Worm (Caenorhabditis elegans) whole organism, dauer: ENCODE data around the gene F15H10.12.

Experiments
- unc-62 ChIP-seq: sonication (generic microtip); optimal IDR thresholded peaks from 2 replicates; lab custom pipeline; 2017; ENCODE audit warnings: missing biosample characterization, missing genetic modification reagents, missing genetic modification characterization

F15H10.12 gene

ce11 chrV:10410030-10410713, at the start of gene F15H10.12:
Gene F15H10.12 (minus strand): TSS chrV:10410080.
- TF ChIP-seq unc-62 (GFP tag; lab: Kevin White, UChicago) = no peak

DNA sequence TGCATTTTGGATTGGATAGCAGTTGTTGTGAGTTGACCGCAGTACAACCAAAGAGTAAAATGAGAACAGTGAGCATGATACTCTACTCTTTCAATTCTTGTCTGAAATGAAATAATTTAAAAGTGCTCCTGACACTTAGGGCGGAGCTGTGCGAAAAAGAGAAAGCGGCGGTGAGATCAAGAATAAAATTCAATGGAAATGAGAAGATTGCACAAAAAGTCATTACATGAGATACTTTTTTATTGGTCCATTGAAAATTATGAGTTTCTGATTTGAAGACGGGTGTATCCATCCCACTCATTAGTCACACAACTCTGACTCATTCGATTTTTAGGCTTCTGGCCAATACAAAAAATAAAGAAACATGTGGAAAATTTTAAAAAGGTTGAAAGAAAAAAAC, 47.4 kb upstream of the F15H10.12 start, which contains the start of gene F22E12.1:
Gene F22E12.1, minus strand, starts transcription at position 101 of the 400 bp plus-strand sequence.
- no peak for TF ChIP-seq unc-62 (GFP tag; lab: Kevin White, UChicago)

DNA sequence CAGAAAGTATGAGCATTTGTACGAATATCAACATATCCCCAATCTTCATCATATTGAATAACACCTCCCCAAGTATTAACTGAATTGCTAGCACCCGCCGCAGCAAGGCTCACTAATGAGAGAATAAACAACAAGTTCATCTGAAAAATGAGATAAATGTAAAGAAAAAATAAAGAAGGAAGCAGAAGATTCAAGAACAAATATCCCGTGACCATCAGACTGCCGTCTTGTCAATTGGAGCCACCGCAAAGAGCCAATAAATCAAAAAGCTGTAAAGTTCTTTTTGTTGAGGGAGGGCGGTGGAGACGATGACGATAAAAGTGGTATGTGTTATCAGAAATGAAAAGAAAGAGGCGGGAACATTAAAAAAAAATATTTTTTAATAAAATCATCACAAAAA, 43.6 kb upstream of the F15H10.12 start, which contains the start of gene Y32F6A.5:
Gene Y32F6A.5, minus strand, starts transcription at position 140 of the 400 bp plus-strand sequence.
- no peak for TF ChIP-seq unc-62 (GFP tag; lab: Kevin White, UChicago)

DNA sequence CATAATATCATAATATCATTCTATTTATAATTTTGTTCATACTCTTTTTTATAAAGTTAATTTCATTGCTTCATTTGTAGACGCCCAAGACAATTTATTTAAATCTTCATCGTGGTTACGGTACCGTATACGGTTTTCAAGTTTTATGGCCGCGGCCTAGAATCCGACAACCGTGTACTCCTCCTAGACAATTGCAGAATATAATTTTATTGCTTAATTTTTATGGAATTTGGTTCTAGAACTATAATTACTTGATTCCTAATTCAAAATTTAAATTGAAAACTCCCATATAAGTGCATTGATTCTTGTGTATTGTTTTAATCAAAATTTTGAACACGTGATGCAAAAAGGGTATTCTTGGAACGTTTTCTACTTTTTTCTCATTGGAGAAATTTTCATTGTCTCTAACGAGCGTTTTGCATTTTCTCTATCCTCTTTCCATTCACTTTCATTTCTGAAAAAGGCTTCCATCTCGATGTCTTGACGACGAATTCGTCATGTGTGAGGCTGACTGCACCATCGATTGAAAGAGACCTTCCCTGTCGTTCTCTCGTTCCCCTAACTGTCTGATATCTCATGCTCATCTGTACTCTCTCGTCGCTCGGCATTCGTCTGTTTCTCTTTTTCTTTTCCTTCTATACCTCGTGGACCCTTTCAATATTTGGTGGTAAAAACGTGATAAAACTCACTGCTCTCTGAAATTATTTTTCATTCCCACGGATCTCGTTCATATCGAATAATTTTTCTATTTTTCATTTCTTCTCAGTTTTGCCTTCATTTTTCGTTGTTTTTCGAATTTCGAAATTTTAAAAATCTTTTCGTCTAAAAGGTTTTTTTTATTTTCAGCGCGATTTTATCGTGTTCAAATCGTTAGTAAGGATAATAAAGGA, 31.5 kb upstream of the F15H10.12 start, which contains the start of gene pap-1:
Gene pap-1, plus strand, starts transcription at position 840 of the 890 bp plus-strand sequence.
- no peak for TF ChIP-seq unc-62 (GFP tag; lab: Kevin White, UChicago)

DNA sequence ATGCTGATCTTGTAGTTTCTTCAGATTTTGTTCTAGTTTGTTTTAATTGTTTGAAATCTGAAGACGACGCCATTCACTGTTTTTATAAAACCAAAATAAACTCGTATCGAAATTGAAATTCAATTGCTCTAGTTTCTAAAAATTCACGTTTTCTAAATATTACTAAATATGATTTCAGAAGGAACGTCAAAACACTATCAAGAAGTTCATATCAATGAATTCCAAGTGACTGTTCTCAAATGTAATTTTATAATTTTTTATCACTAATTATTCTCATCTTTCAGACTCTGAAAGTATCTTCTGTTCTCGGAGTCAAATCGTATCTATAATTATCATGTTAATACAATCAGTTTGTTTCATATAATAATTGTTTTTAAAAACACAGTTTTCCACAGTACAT, 30.8 kb upstream of the F15H10.12 start, which contains the start of gene snf-10:
Gene snf-10, minus strand, starts transcription at position 101 of the 400 bp plus-strand sequence.
- no peak for TF ChIP-seq unc-62 (GFP tag; lab: Kevin White, UChicago)

ce11 chrV:10436612-10437011, 26.7 kb upstream of the F15H10.12 start, which contains the start of gene set-22:
Gene set-22 (plus strand): TSS chrV:10436912.
- TF ChIP-seq unc-62 (GFP tag; lab: Kevin White, UChicago) = no peak

- TF ChIP-seq unc-62 (GFP tag; lab: Kevin White, UChicago) = no peak
Measured at ce11 chrV:10435198-10435597, 25.3 kb upstream of the F15H10.12 start.

DNA sequence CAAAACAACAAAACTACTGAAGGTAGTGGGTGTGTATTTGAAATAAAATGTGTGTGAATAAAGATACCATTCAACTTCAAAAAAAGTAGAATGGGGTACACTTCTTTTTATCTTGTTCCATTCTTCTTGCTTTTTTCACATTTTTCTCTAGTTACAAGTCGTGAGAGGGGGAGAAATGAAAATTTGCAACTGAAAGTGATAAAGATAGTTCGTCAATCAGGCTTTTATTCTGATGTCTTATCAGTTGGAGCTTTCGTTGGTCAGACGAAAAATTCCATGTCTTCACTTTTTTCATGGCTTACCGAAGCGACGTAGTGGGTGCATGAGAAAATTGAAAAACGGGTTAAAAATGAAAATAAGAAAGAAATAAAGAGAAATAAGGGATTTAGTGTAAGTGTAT, 23.8 kb upstream of the F15H10.12 start, which contains the start of gene Y32F6A.4:
Gene Y32F6A.4, minus strand, starts transcription at position 347 of the 400 bp plus-strand sequence.
- TF ChIP-seq unc-62 (GFP tag; lab: Kevin White, UChicago) = no peak

ce11 chrV:10432607-10433006, 22.7 kb upstream of the F15H10.12 start:
- no peak for TF ChIP-seq unc-62 (GFP tag; lab: Kevin White, UChicago)

ce11 chrV:10428608-10429007, 18.7 kb upstream of the F15H10.12 start, which contains the start of gene tag-314:
Gene tag-314 (minus strand): TSS chrV:10428708.
- no peak for TF ChIP-seq unc-62 (GFP tag; lab: Kevin White, UChicago)

DNA sequence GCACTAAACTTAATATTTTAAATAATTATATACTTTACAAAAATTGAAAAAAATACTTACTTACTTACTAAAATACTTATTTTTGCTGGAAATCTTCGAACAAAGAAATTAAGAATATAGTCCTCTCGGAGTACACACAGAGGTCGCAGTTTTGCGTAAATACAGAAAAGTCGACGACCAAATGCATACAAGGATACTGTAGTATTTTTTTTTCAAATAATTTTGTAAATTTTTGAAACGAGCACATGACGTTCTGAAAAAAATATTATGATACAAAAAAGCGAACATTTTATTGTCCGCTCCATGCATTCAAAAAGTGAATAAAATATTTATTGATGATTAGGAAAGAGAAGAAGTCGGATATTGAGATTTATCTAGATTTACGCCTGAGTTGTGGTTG, 16.4 kb upstream of the F15H10.12 start, which contains the start of gene apc-10:
Gene apc-10, minus strand, starts transcription at position 101 of the 400 bp plus-strand sequence.
- TF ChIP-seq unc-62 (GFP tag; lab: Kevin White, UChicago) = no peak

ce11 chrV:10425098-10425497, 15.2 kb upstream of the F15H10.12 start, which contains the start of gene col-12:
Gene col-12 (minus strand): TSS chrV:10425198.
- no peak for TF ChIP-seq unc-62 (GFP tag; lab: Kevin White, UChicago)

DNA sequence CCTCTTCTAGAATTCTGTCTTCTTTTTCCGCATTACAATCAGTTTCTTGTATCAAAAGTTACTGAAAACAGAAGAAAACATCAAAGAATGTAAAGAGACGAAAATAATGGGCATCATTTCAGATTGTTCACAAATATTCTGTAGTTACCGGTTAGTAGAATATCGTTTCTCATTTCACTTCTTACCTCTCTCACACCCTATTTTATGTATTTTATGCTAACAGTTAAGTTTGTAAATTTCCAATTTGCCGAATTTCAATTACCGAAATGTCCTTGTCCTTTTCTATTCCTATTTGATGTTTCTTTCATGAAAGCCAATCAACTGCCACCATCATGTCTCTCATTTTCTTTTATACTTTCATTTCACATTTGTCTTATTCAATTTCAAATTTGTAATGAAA, 13.6 kb upstream of the F15H10.12 start:
- TF ChIP-seq unc-62 (GFP tag; lab: Kevin White, UChicago) = no peak

DNA sequence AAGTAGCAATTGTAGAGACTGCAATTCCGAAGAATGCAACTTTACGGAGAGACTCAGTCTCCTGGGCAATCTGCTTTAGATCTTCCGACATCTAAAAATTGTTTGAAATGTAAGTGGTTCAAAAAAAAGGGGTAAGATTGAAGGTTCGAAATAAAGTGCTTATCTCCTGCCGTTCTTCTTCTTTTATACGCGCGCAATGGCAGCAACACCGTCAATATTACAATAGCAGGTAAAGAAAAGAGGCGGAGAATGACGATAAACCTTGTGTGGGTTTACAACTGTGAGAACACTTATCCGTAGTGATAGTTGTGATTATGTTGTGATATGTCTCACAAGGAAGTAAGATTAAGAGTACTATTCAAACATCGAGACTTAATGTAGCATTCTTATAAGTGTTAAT, 11.9 kb upstream of the F15H10.12 start, which contains the start of gene col-13:
Gene col-13, minus strand, starts transcription at position 101 of the 400 bp plus-strand sequence.
- TF ChIP-seq unc-62 (GFP tag; lab: Kevin White, UChicago) = no peak

- no peak for TF ChIP-seq unc-62 (GFP tag; lab: Kevin White, UChicago)
Measured at ce11 chrV:10418961-10419360, 9.1 kb upstream of the F15H10.12 start, which contains the start of gene F15H10.5. Gene F15H10.5 (minus strand): TSS chrV:10419061.
